Fruit fly (Drosophila melanogaster): ENCODE measurements around the gene dsh.

The dsh gene

dm6 chrX:11340719-11341322 lies 14.9 kb upstream of the dsh start (continued):
- TF ChIP-seq CG13123 (GFP tag; optimal IDR thresholded peaks at IDR 0.05) (no peak), Rx (GFP tag; IDR thresholded peaks at IDR 0.05) (no peak), dmrt99B (tag; optimal IDR thresholded peaks at IDR 0.05) (no peak), CG14667 (GFP tag; IDR thresholded peaks at IDR 0.05) (no peak), org-1 (GFP tag; optimal IDR thresholded peaks at IDR 0.05) (no peak), MBD-R2 (GFP tag; IDR thresholded peaks at IDR 0.05) (no peak), Atf-2 (GFP tag; optimal IDR thresholded peaks at IDR 0.05) (no peak), sna (GFP tag; IDR thresholded peaks at IDR 0.05; ENCODE audit: partially characterized antibody) (no peak), nerfin-2 (GFP tag; IDR thresholded peaks at IDR 0.05; ENCODE audit: partially characterized antibody) (no peak), sr (GFP tag; IDR thresholded peaks at IDR 0.05) (no peak), mld (GFP tag; IDR thresholded peaks at IDR 0.05; ENCODE audit: partially characterized antibody) (no peak), eve (GFP tag; optimal IDR thresholded peaks at IDR 0.05) (no peak), dm (GFP tag; optimal IDR thresholded peaks at IDR 0.05) (peak; percentile 1), CG12299 (tag; optimal IDR thresholded peaks at IDR 0.05) (no peak), Sin3A (optimal IDR thresholded peaks at IDR 0.05) (no peak), oc (tag; optimal IDR thresholded peaks at IDR 0.05) (no peak), da (GFP tag; optimal IDR thresholded peaks at IDR 0.05) (no peak), CHES-1-like (GFP tag; optimal IDR thresholded peaks at IDR 0.05) (no peak), sisA (GFP tag; IDR thresholded peaks at IDR 0.05) (no peak), stc (GFP tag; IDR thresholded peaks at IDR 0.05) (no peak), CG13424 (tag; optimal IDR thresholded peaks at IDR 0.05) (peak; percentile 14), CG4707 (GFP tag; optimal IDR thresholded peaks at IDR 0.05) (no peak), al (GFP tag; IDR thresholded peaks at IDR 0.05) (no peak), ham (GFP tag; IDR thresholded peaks at IDR 0.05) (no peak), CG43689 (GFP tag; IDR thresholded peaks at IDR 0.05) (no peak), CG7987 (GFP tag; optimal IDR thresholded peaks at IDR 0.05) (no peak), CG31365 (tag; optimal IDR thresholded peaks at IDR 0.05) (no peak), her (GFP tag; optimal IDR thresholded peaks at IDR 0.05) (no peak), CG16815 (GFP tag; optimal IDR thresholded peaks at IDR 0.05) (no peak), CG6813 (GFP tag; optimal IDR thresholded peaks at IDR 0.05) (no peak), CG6791 (GFP tag; IDR thresholded peaks at IDR 0.05; ENCODE audit: partially characterized antibody) (no peak), Hmr (GFP tag; optimal IDR thresholded peaks at IDR 0.05) (no peak), Mrtf (GFP tag; IDR thresholded peaks at IDR 0.05) (no peak), CG10209 (GFP tag; optimal IDR thresholded peaks at IDR 0.05) (no peak), CG11093 (GFP tag; IDR thresholded peaks at IDR 0.05) (no peak), CG15073 (GFP tag; optimal IDR thresholded peaks at IDR 0.05) (no peak), CG1602 (GFP tag; optimal IDR thresholded peaks at IDR 0.05) (no peak), fru (optimal IDR thresholded peaks at IDR 0.05) (no peak), gfzf (GFP tag; optimal IDR thresholded peaks at IDR 0.05) (no peak), knrl (GFP tag; IDR thresholded peaks at IDR 0.05; ENCODE audit: partially characterized antibody) (no peak), nom (GFP tag; optimal IDR thresholded peaks at IDR 0.05) (no peak), CG10959 (GFP tag; IDR thresholded peaks at IDR 0.05) (no peak), CG6254 (GFP tag; optimal IDR thresholded peaks at IDR 0.05) (no peak), CG4328 (GFP tag; optimal IDR thresholded peaks at IDR 0.05) (no peak), repo (GFP tag; optimal IDR thresholded peaks at IDR 0.05) (no peak), nau (GFP tag; optimal IDR thresholded peaks at IDR 0.05) (no peak), Nf-YA (GFP tag; IDR thresholded peaks at IDR 0.05) (no peak), CG11085 (GFP tag; IDR thresholded peaks at IDR 0.05) (no peak), toy (GFP tag; IDR thresholded peaks at IDR 0.05) (no peak), Dref (GFP tag; IDR thresholded peaks at IDR 0.05) (no peak), Meics (GFP tag; optimal IDR thresholded peaks at IDR 0.05) (no peak), CG17612 (GFP tag; IDR thresholded peaks at IDR 0.05) (no peak)

All from whole organism, embryonic.